Fruit fly (Drosophila melanogaster) whole organism, prepupa: ENCODE data around the gene kibra.

ENCODE experiments used
- CG10631 ChIP-seq: fragments of 200-800 bp; sonication (Bioruptor generic); optimal IDR thresholded peaks from 2 replicates; lab custom pipeline; 2016; ENCODE audit warnings: missing biosample characterization, missing genetic modification characterization
- CG10669 ChIP-seq: fragments of 200-800 bp; sonication (Bioruptor generic); optimal IDR thresholded peaks from 3 replicates; lab custom pipeline; 2018; ENCODE audit warnings: missing biosample characterization, mild to moderate bottlenecking, missing genetic modification characterization, moderate library complexity
- CG11294 ChIP-seq: fragments of 200-800 bp; sonication (Bioruptor generic); IDR thresholded peaks from 2 replicates; pipeline ENCODE4 v1.3.6; 2022; ENCODE audit warnings: missing biosample characterization, missing genetic modification characterization
- CG11762 ChIP-seq: fragments of 200-800 bp; sonication (Bioruptor generic); optimal IDR thresholded peaks from 3 replicates; lab custom pipeline; 2016; ENCODE audit warnings: missing biosample characterization, missing genetic modification characterization; ENCODE audit not compliant: insufficient read depth
- CG11902 ChIP-seq: fragments of 200-800 bp; sonication (Bioruptor generic); optimal IDR thresholded peaks from 3 replicates; lab custom pipeline; 2016; ENCODE audit warnings: missing biosample characterization, missing genetic modification characterization
- CG15336 ChIP-seq: fragments of 200-800 bp; sonication (Bioruptor generic); IDR thresholded peaks from 2 replicates; pipeline ENCODE4 v1.3.6; 2022; ENCODE audit warnings: missing biosample characterization, missing genetic modification characterization
- CG1621 ChIP-seq: fragments of 200-800 bp; sonication (Bioruptor generic); optimal IDR thresholded peaks from 3 replicates; lab custom pipeline; 2018; ENCODE audit warnings: missing biosample characterization, mild to moderate bottlenecking, missing genetic modification characterization
- CG16779 ChIP-seq: fragments of 200-800 bp; sonication (Bioruptor generic); optimal IDR thresholded peaks from 3 replicates; lab custom pipeline; 2017; ENCODE audit warnings: missing biosample characterization, mild to moderate bottlenecking, missing genetic modification characterization
- CG3032 ChIP-seq: fragments of 200-800 bp; optimal IDR thresholded peaks from 2 replicates; lab custom pipeline; 2019; ENCODE audit warnings: missing biosample characterization, mild to moderate bottlenecking, missing genetic modification characterization, moderate library complexity
- CG3919 ChIP-seq: fragments of 200-800 bp; sonication (Bioruptor generic); optimal IDR thresholded peaks from 3 replicates; lab custom pipeline; 2016; ENCODE audit warnings: missing biosample characterization, missing genetic modification characterization
- CG4318 ChIP-seq: fragments of 200-800 bp; sonication (Bioruptor generic); optimal IDR thresholded peaks from 3 replicates; lab custom pipeline; 2017; ENCODE audit warnings: missing biosample characterization, mild to moderate bottlenecking, missing genetic modification characterization
- CG6163 ChIP-seq: fragments of 200-800 bp; sonication (Bioruptor generic); IDR thresholded peaks from 3 replicates; pipeline ENCODE4 v1.3.6; 2022; ENCODE audit warnings: missing biosample characterization, missing genetic modification characterization
- CG6276 ChIP-seq: fragments of 200-800 bp; sonication (Bioruptor generic); optimal IDR thresholded peaks from 2 replicates; lab custom pipeline; 2017; ENCODE audit warnings: missing biosample characterization, mild to moderate bottlenecking, missing genetic modification characterization
- CG6792 ChIP-seq: fragments of 200-800 bp; sonication (Bioruptor generic); optimal IDR thresholded peaks from 3 replicates; lab custom pipeline; 2016; ENCODE audit warnings: missing biosample characterization, missing genetic modification characterization
- CG6808 ChIP-seq: fragments of 200-800 bp; sonication (Bioruptor generic); optimal IDR thresholded peaks from 3 replicates; lab custom pipeline; 2017; ENCODE audit warnings: missing biosample characterization, missing genetic modification characterization, mild to moderate bottlenecking, moderate library complexity, missing genetic modification reagents
- CG6854 ChIP-seq: fragments of 200-800 bp; sonication (Bioruptor generic); optimal IDR thresholded peaks from 2 replicates; lab custom pipeline; 2017; ENCODE audit warnings: missing biosample characterization, mild to moderate bottlenecking, missing genetic modification characterization
- CG8119 ChIP-seq: fragments of 200-800 bp; sonication (Bioruptor generic); IDR thresholded peaks from 3 replicates; pipeline ENCODE4 v1.3.6; 2022; ENCODE audit warnings: missing biosample characterization, missing genetic modification characterization
- CG9139 ChIP-seq: fragments of 200-800 bp; sonication (Bioruptor generic); optimal IDR thresholded peaks from 3 replicates; lab custom pipeline; 2017; ENCODE audit warnings: missing biosample characterization, mild to moderate bottlenecking, missing genetic modification characterization
- Eip75B ChIP-seq: fragments of 200-800 bp; sonication (Bioruptor generic); optimal IDR thresholded peaks from 3 replicates; lab custom pipeline; 2016; ENCODE audit warnings: missing biosample characterization, missing genetic modification characterization
- Eip78C ChIP-seq: fragments of 200-800 bp; sonication (Bioruptor generic); peaks from one replicate; lab custom pipeline; 2016; ENCODE audit warnings: missing biosample characterization, missing genetic modification characterization
- Eip93F ChIP-seq: fragments of 200-800 bp; sonication (Bioruptor generic); optimal IDR thresholded peaks from 2 replicates; lab custom pipeline; 2016; ENCODE audit warnings: missing biosample characterization, mild to moderate bottlenecking, missing genetic modification characterization
- Ets21C ChIP-seq: fragments of 200-800 bp; sonication (Bioruptor generic); optimal IDR thresholded peaks from 3 replicates; lab custom pipeline; 2016; ENCODE audit warnings: missing biosample characterization, missing genetic modification characterization
- Ets96B ChIP-seq: fragments of 200-800 bp; optimal IDR thresholded peaks from 2 replicates; lab custom pipeline; 2019; ENCODE audit warnings: missing biosample characterization, mild to moderate bottlenecking, missing genetic modification characterization, moderate library complexity
- Hr38 ChIP-seq: sonication (Bioruptor generic); optimal IDR thresholded peaks from 2 replicates; lab custom pipeline; 2016; ENCODE audit warnings: missing biosample characterization, missing genetic modification characterization
- Lpt ChIP-seq: fragments of 200-800 bp; sonication (Bioruptor generic); optimal IDR thresholded peaks from 3 replicates; lab custom pipeline; 2016; ENCODE audit warnings: missing biosample characterization, missing genetic modification characterization
- Smox ChIP-seq: fragments of 200-800 bp; sonication (Bioruptor generic); optimal IDR thresholded peaks from 3 replicates; lab custom pipeline; 2016; ENCODE audit warnings: missing biosample characterization, missing genetic modification characterization
- Sox102F ChIP-seq: fragments of 200-800 bp; sonication (Bioruptor generic); optimal IDR thresholded peaks from 2 replicates; lab custom pipeline; 2016; ENCODE audit warnings: missing biosample characterization, mild to moderate bottlenecking, missing genetic modification characterization
- Sox14 ChIP-seq: fragments of 200-800 bp; sonication (Bioruptor generic); optimal IDR thresholded peaks from 3 replicates; lab custom pipeline; 2016; ENCODE audit warnings: missing biosample characterization, missing genetic modification characterization
- Sox15 ChIP-seq: fragments of 200-800 bp; sonication (Bioruptor generic); optimal IDR thresholded peaks from 3 replicates; lab custom pipeline; 2016; ENCODE audit warnings: missing biosample characterization, missing genetic modification characterization
- acj6 ChIP-seq: fragments of 200-800 bp; sonication (Bioruptor generic); optimal IDR thresholded peaks from 3 replicates; lab custom pipeline; 2016; ENCODE audit warnings: missing biosample characterization, missing genetic modification characterization
- cyc ChIP-seq: fragments of 200-800 bp; sonication (Bioruptor generic); optimal IDR thresholded peaks from 3 replicates; lab custom pipeline; 2016; ENCODE audit warnings: missing biosample characterization, missing genetic modification characterization
- dac ChIP-seq: fragments of 200-800 bp; sonication (Bioruptor generic); optimal IDR thresholded peaks from 2 replicates; lab custom pipeline; 2017; ENCODE audit warnings: missing biosample characterization, mild to moderate bottlenecking, missing genetic modification characterization
- dsx ChIP-seq: fragments of 200-800 bp; optimal IDR thresholded peaks from 3 replicates; lab custom pipeline; 2019; ENCODE audit warnings: missing biosample characterization, mild to moderate bottlenecking, missing genetic modification characterization, moderate library complexity; ENCODE audit not compliant: poor library complexity, severe bottlenecking
- eg ChIP-seq: fragments of 200-800 bp; sonication (Bioruptor generic); IDR thresholded peaks from 3 replicates; pipeline ENCODE4 v1.3.6; 2022; ENCODE audit warnings: missing biosample characterization, missing genetic modification characterization
- esn ChIP-seq: fragments of 200-800 bp; sonication (Bioruptor generic); optimal IDR thresholded peaks from 2 replicates; lab custom pipeline; 2016; ENCODE audit warnings: missing biosample characterization, mild to moderate bottlenecking, missing genetic modification characterization, moderate library complexity
- fd59A ChIP-seq: fragments of 200-800 bp; sonication (Bioruptor generic); optimal IDR thresholded peaks from 2 replicates; lab custom pipeline; 2017; ENCODE audit warnings: missing biosample characterization, mild to moderate bottlenecking, missing genetic modification characterization, missing genetic modification reagents
- fkh ChIP-seq: fragments of 200-800 bp; sonication (Bioruptor generic); optimal IDR thresholded peaks from 3 replicates; lab custom pipeline; 2017; ENCODE audit warnings: missing biosample characterization, mild to moderate bottlenecking, missing genetic modification characterization, moderate library complexity
- lz ChIP-seq: fragments of 200-800 bp; sonication (Bioruptor generic); optimal IDR thresholded peaks from 3 replicates; lab custom pipeline; 2016; ENCODE audit warnings: missing biosample characterization, missing genetic modification characterization
- pdm3 ChIP-seq: fragments of 200-800 bp; sonication (Bioruptor generic); optimal IDR thresholded peaks from 3 replicates; lab custom pipeline; 2016; ENCODE audit warnings: missing biosample characterization, missing genetic modification characterization
- spab ChIP-seq: fragments of 200-800 bp; sonication (Bioruptor generic); optimal IDR thresholded peaks from 2 replicates; lab custom pipeline; 2017; ENCODE audit warnings: missing biosample characterization, mild to moderate bottlenecking, missing genetic modification characterization, missing genetic modification reagents
- ss ChIP-seq, 2 experiments: fragments of 200-800 bp; sonication (Bioruptor generic); optimal IDR thresholded peaks; 2 replicates in 1 of 2; 3 replicates in 1 of 2; lab custom pipeline; 2017 to 2018; ENCODE audit warnings: mild to moderate bottlenecking in 2 of 2, missing biosample characterization in 2 of 2, missing genetic modification characterization in 2 of 2, moderate library complexity in 1 of 2
- svp ChIP-seq: fragments of 200-800 bp; sonication (Bioruptor generic); peaks from one replicate; lab custom pipeline; 2016; ENCODE audit warnings: missing biosample characterization, missing genetic modification characterization
- topi ChIP-seq: fragments of 200-800 bp; sonication (Bioruptor generic); optimal IDR thresholded peaks from 3 replicates; lab custom pipeline; 2016; ENCODE audit warnings: missing biosample characterization, missing genetic modification characterization
- vri ChIP-seq: fragments of 200-800 bp; sonication (Bioruptor generic); optimal IDR thresholded peaks from 3 replicates; lab custom pipeline; 2016; ENCODE audit warnings: missing biosample characterization, mild to moderate bottlenecking, missing genetic modification characterization

Gene kibra

dm6 chr3R:14739088-14739487 lies 15.0 kb upstream of the kibra start:
- TF ChIP-seq CG10631 (GFP tag; lab: Kevin White, UChicago) (no peak), Eip93F (GFP tag; lab: Kevin White, UChicago) (peak; percentile 45), cyc (GFP tag; lab: Kevin White, UChicago) (no peak), CG6854 (peak; percentile 45), svp (peak; percentile 74), CG6163 (GFP tag; lab: Robert Waterston, UW) (peak; percentile 73; the same call in 2 of the 3 replicates), Eip78C (no peak), CG6276 (GFP tag; lab: Kevin White, UChicago) (no peak), CG1621 (tag; lab: Kevin White, UChicago) (peak; percentile 47), fd59A (GFP tag; lab: Kevin White, UChicago) (peak; percentile 2), vri (GFP tag; lab: Kevin White, UChicago) (peak; percentile 79), CG15336 (GFP tag; lab: Robert Waterston, UW) (peak; percentile 48), lz (no peak), CG9139 (GFP tag; lab: Kevin White, UChicago) (peak; percentile 18), CG11762 (GFP tag; lab: Kevin White, UChicago) (no peak), CG16779 (tag; lab: Kevin White, UChicago) (peak; percentile 22), Sox15 (GFP tag; lab: Kevin White, UChicago) (no peak), fkh (peak; percentile 50), dsx (GFP tag; lab: Kevin White, UChicago) (peak; percentile 98), ss (GFP tag; optimal IDR thresholded peaks at IDR 0.05; lab: Kevin White, UChicago) (peak; percentile 46 to 72), pdm3 (GFP tag; lab: Kevin White, UChicago) (no peak), CG6792 (GFP tag; lab: Kevin White, UChicago) (no peak), Sox102F (GFP tag; lab: Kevin White, UChicago) (no peak), topi (GFP tag; lab: Kevin White, UChicago) (no peak), Sox14 (GFP tag; lab: Kevin White, UChicago) (peak; percentile 21), Ets96B (peak; percentile 30), dac (peak; percentile 18), CG11902 (GFP tag; lab: Kevin White, UChicago) (no peak), CG3032 (peak; percentile 35), CG8119 (GFP tag; lab: Robert Waterston, UW) (peak; percentile 24; the same call in 2 of the 3 replicates), CG4318 (no peak), Eip75B (peak; percentile 22), spab (GFP tag; lab: Kevin White, UChicago) (peak; percentile 12), Lpt (GFP tag; lab: Kevin White, UChicago) (no peak), eg (peak; percentile 66), esn (GFP tag; lab: Kevin White, UChicago) (no peak), acj6 (GFP tag; lab: Kevin White, UChicago) (no peak), CG3919 (peak; percentile 24), CG11294 (GFP tag; lab: Robert Waterston, UW) (peak; percentile 39; the same call in 1 of the 2 replicates)

- peak; percentile 88 for TF ChIP-seq CG6808 (GFP tag; lab: Kevin White, UChicago)
- peak; percentile 99 for TF ChIP-seq Eip78C
- TF ChIP-seq CG4318: peak; percentile 97
- peak; percentile 94 for TF ChIP-seq CG6276 (GFP tag; lab: Kevin White, UChicago)
- peak; percentile 99 for TF ChIP-seq svp
- peak; percentile 98 for TF ChIP-seq CG10631 (GFP tag; lab: Kevin White, UChicago)
- peak; percentile 95 for TF ChIP-seq Ets96B
- peak; percentile 94 for TF ChIP-seq fd59A (GFP tag; lab: Kevin White, UChicago)
- peak; percentile 97 for TF ChIP-seq CG11902 (GFP tag; lab: Kevin White, UChicago)
- TF ChIP-seq Hr38: peak; percentile 79
- peak; percentile 77 for TF ChIP-seq CG9139 (GFP tag; lab: Kevin White, UChicago)
- peak; percentile 75 for TF ChIP-seq fkh
- TF ChIP-seq CG11762 (GFP tag; lab: Kevin White, UChicago): peak; percentile 97
- TF ChIP-seq Sox15 (GFP tag; lab: Kevin White, UChicago): peak; percentile 97
- TF ChIP-seq CG6854: peak; percentile 94
- peak; percentile 95 for TF ChIP-seq CG11294 (GFP tag; lab: Robert Waterston, UW)
- peak; percentile 96 for TF ChIP-seq Lpt (GFP tag; lab: Kevin White, UChicago)
- TF ChIP-seq Ets21C: peak; percentile 97
- TF ChIP-seq Smox (GFP tag; lab: Kevin White, UChicago): peak; percentile 98
- TF ChIP-seq topi (GFP tag; lab: Kevin White, UChicago): peak; percentile 99
- TF ChIP-seq CG3032: peak; percentile 95
- peak; percentile 95 for TF ChIP-seq CG10669 (GFP tag; lab: Kevin White, UChicago)
- peak; percentile 93 for TF ChIP-seq dac
- TF ChIP-seq Sox102F (GFP tag; lab: Kevin White, UChicago): peak; percentile 98
- TF ChIP-seq cyc (GFP tag; lab: Kevin White, UChicago): peak; percentile 98
- TF ChIP-seq CG1621 (tag; lab: Kevin White, UChicago): peak; percentile 93
Observed at dm6 chr3R:14737894-14738860, 14.1 kb upstream of the kibra start.
